Worm (Caenorhabditis elegans) whole organism, midembryonic: ENCODE data around the gene ragc-1.
"Not testable (repeated sequence)": the region's sequence is repeated elsewhere in the genome, so short reads cannot be mapped to it uniquely, and the experiment has no call there.

Experiments used
- flt-1 ChIP-seq: fragments of 200-800 bp; sonication (Bioruptor generic); IDR thresholded peaks from 2 replicates; pipeline ENCODE4 v1.3.6; 2022; ENCODE audit warnings: missing genetic modification characterization, missing compliant biosample characterization
- ref-1 ChIP-seq: fragments of 200-800 bp; sonication (Bioruptor generic); conservative IDR thresholded peaks from 2 replicates; pipeline ENCODE4 v1.3.6; 2022; ENCODE audit warnings: missing genetic modification reagents, missing genetic modification characterization, missing compliant biosample characterization
- ztf-23 ChIP-seq: fragments of 200-800 bp; sonication (Bioruptor generic); IDR thresholded peaks from 2 replicates; pipeline ENCODE4 v1.3.6; 2022; ENCODE audit warnings: missing genetic modification reagents, missing genetic modification characterization, missing compliant biosample characterization
- ztf-29 ChIP-seq: fragments of 200-800 bp; sonication (Bioruptor generic); IDR thresholded peaks from 2 replicates; pipeline ENCODE4 v1.3.6; 2022; ENCODE audit warnings: missing genetic modification reagents, missing genetic modification characterization, missing compliant biosample characterization

DNA sequence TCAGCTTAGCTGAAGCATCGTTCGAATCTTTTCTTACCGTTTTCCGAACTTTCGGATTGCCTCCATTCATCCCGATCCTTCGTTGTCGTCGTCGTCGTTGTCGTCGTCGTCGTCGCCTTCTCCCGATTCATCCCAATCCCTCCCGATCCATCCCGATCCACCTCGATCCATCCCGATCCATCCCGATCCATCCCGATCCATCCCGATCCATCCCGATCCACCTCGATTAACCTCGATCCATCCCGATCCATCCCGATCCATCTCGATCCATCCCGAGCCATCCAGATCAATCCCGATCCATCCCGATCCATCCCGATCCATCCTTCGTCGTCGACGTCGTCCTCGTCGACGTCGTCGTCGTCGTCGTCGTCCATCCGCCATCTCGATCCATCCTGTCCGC, 11.8 kb upstream of the ragc-1 start:
- not testable (repeated sequence) for TF ChIP-seq ref-1 (GFP tag; lab: Robert Waterston, UW); ztf-23; flt-1 (GFP tag; lab: Robert Waterston, UW)
- TF ChIP-seq ztf-29 (GFP tag; lab: Robert Waterston, UW): 0 out of 2 replicates have a peak, but pooled peaks have one; percentile 21
